Fruit fly (Drosophila melanogaster): ENCODE results near the gene CG8519.

Gene CG8519

DNA sequence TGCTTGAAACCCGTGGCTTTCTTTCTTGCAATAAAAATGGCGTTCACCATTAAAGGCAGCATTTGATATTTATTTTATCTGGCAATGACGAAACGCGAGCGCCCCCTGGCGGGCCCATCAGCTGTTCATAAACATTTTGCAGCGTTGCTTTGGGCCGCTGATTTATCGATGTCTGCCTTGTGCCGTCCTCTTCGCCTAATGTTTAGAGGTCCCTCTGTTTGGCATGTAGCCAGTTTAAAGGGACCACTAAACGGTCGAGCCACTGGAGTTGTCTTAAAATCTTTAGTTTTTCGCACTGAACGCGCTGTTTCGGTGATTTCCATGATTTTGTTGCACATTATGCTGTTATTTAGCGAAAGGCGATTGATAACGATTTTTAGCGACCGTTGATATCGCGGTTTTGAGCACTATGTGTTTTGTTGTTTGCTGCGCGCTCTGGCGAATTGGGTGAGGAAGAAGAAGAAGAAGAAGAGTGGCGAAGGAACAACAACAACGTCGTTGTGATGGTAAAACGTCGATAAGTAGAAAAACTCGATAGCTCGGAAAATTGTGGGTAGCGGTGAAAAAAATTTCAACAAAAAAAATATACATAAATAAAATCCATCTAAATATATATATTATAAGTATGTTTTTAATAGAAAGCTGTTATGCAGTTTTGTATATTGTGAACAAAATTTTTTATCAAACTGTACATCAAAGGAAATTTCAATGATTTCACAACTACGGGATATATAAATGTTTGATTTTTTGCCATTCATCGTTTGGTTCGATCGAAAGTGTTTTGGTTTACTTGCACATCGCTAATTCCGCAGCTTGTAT, 47.8 kb downstream of the CG8519 start, which contains the start of the genes velo and Sbds (continued):
- no peak for TF ChIP-seq usp (GFP tag; optimal IDR thresholded peaks at IDR 0.05)
- TF ChIP-seq CG2678 (tag; optimal IDR thresholded peaks at IDR 0.05): peak; percentile 69
- TF ChIP-seq CG14014 (GFP tag; IDR thresholded peaks at IDR 0.05): no peak
- TF ChIP-seq CG12299 (tag; optimal IDR thresholded peaks at IDR 0.05): peak; percentile 22
- TF ChIP-seq HLHmδ (GFP tag; optimal IDR thresholded peaks at IDR 0.05): peak; percentile 24
- peak; percentile 22; the same call in 1 of the 2 replicates for TF ChIP-seq CG4404 (GFP tag; IDR thresholded peaks at IDR 0.05)
- TF ChIP-seq cas (GFP tag; IDR thresholded peaks at IDR 0.05): no peak
- peak; percentile 74 for TF ChIP-seq CG9932 (GFP tag; IDR thresholded peaks at IDR 0.05)
- peak; percentile 62 for TF ChIP-seq CG3847 (GFP tag; IDR thresholded peaks at IDR 0.05)
- TF ChIP-seq CG8359 (GFP tag; optimal IDR thresholded peaks at IDR 0.05; ENCODE audit: borderline replicate concordance): no peak
- TF ChIP-seq Oaz (GFP tag; IDR thresholded peaks at IDR 0.05): no peak
- no peak for TF ChIP-seq Stat92E (GFP tag; optimal IDR thresholded peaks at IDR 0.05)
- TF ChIP-seq ttk (GFP tag; IDR thresholded peaks at IDR 0.05): 0 out of 2 replicates have a peak, but pooled peaks have one; percentile 22
- peak; percentile 99 for TF ChIP-seq phol (tag; optimal IDR thresholded peaks at IDR 0.05)
- peak; percentile 74 for TF ChIP-seq CG13424 (tag; optimal IDR thresholded peaks at IDR 0.05)
- TF ChIP-seq CG7839 (tag; optimal IDR thresholded peaks at IDR 0.05): peak; percentile 49
- TF ChIP-seq Kr (GFP tag; optimal IDR thresholded peaks at IDR 0.05): no peak
- TF ChIP-seq CG15696 (tag; optimal IDR thresholded peaks at IDR 0.05): peak; percentile 58
- TF ChIP-seq Nf-YA (GFP tag; IDR thresholded peaks at IDR 0.05): no peak
- TF ChIP-seq Max (GFP tag; optimal IDR thresholded peaks at IDR 0.05): no peak
- TF ChIP-seq CG18011 (GFP tag; optimal IDR thresholded peaks at IDR 0.05): no peak
- peak; percentile 19 for TF ChIP-seq zen (tag; optimal IDR thresholded peaks at IDR 0.05)
- no peak for TF ChIP-seq ara (GFP tag; IDR thresholded peaks at IDR 0.05)
- peak; percentile 9 for TF ChIP-seq Mes4 (GFP tag; optimal IDR thresholded peaks at IDR 0.05)
- TF ChIP-seq sim (GFP tag; IDR thresholded peaks at IDR 0.05): no peak
- no peak; the same call in 1 of the 2 replicates for TF ChIP-seq NFAT (GFP tag; IDR thresholded peaks at IDR 0.05)
- TF ChIP-seq Doc2 (GFP tag; IDR thresholded peaks at IDR 0.05): no peak
- no peak for TF ChIP-seq Bteb2 (GFP tag; optimal IDR thresholded peaks at IDR 0.05)
- TF ChIP-seq CG3838 (GFP tag; optimal IDR thresholded peaks at IDR 0.05): no peak
- peak; percentile 20 for TF ChIP-seq Six4 (GFP tag; optimal IDR thresholded peaks at IDR 0.05)
- no peak for TF ChIP-seq yki (optimal IDR thresholded peaks at IDR 0.05)
- TF ChIP-seq CG3065 (GFP tag; optimal IDR thresholded peaks at IDR 0.05): peak; percentile 6
- TF ChIP-seq Ptx1 (GFP tag; IDR thresholded peaks at IDR 0.05): peak; percentile 41; the same call in 1 of the 2 replicates
- no peak for TF ChIP-seq salm (tag; optimal IDR thresholded peaks at IDR 0.05)
- peak; percentile 16 for TF ChIP-seq her (GFP tag; optimal IDR thresholded peaks at IDR 0.05)
- TF ChIP-seq CG17328 (GFP tag; IDR thresholded peaks at IDR 0.05): peak; percentile 22; the same call in 1 of the 2 replicates
- TF ChIP-seq Hsf (GFP tag; optimal IDR thresholded peaks at IDR 0.05): no peak
- TF ChIP-seq pnt (GFP tag; optimal IDR thresholded peaks at IDR 0.05): no peak
- no peak for TF ChIP-seq NC2α (GFP tag; optimal IDR thresholded peaks at IDR 0.05)
- TF ChIP-seq CG10431 (GFP tag; optimal IDR thresholded peaks at IDR 0.05): peak; percentile 100
- TF ChIP-seq CG4820 (GFP tag; optimal IDR thresholded peaks at IDR 0.05): no peak
- no peak for TF ChIP-seq CG4707 (GFP tag; optimal IDR thresholded peaks at IDR 0.05)
- peak; percentile 27 for TF ChIP-seq CG4424 (GFP tag; optimal IDR thresholded peaks at IDR 0.05)
- TF ChIP-seq lilli (GFP tag; optimal IDR thresholded peaks at IDR 0.05): peak; percentile 17
- TF ChIP-seq schlank (tag; optimal IDR thresholded peaks at IDR 0.05): no peak
- TF ChIP-seq ato (GFP tag; IDR thresholded peaks at IDR 0.05; ENCODE audit: partially characterized antibody): 0 out of 2 replicates have a peak, but pooled peaks have one; percentile 22
- TF ChIP-seq ro (GFP tag; IDR thresholded peaks at IDR 0.05): no peak
- peak; percentile 43; the same call in 1 of the 2 replicates for TF ChIP-seq chm (GFP tag; IDR thresholded peaks at IDR 0.05)
- peak; percentile 93 for TF ChIP-seq CG4360 (GFP tag; IDR thresholded peaks at IDR 0.05)
- TF ChIP-seq lmd (GFP tag; IDR thresholded peaks at IDR 0.05): peak; percentile 35; the same call in 1 of the 2 replicates

Data from whole organism, embryonic.